Worm (Caenorhabditis elegans): ENCODE results near the gene F37C12.18.

DNA sequence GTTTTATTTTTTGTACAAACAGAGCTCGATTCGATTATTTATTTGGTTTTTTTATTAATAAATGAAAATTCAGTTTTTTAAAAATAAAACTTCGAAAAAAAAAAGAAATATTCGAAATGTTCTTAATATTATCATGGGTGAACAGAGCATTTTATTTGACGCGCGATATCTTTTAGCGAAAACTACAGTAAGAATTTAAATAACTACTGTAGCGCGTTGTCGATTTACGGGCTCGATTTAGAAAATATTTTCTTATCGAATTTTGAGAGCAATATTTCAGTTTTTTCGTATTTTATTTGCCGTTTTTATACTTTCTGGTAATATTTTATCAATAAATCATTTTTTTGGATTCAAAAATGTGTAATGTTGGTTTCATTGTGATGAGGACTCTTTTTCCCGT, 25.9 kb upstream of the F37C12.18 start:
- TF ChIP-seq flt-1 (GFP tag; IDR thresholded peaks at IDR 0.05) = no peak
- TF ChIP-seq ztf-29 (GFP tag; IDR thresholded peaks at IDR 0.05) = no peak
- TF ChIP-seq T22C8.4 (GFP tag; IDR thresholded peaks at IDR 0.05) = no peak
- no peak for TF ChIP-seq tab-1 (GFP tag; IDR thresholded peaks at IDR 0.05)
- TF ChIP-seq ztf-23 (GFP tag; IDR thresholded peaks at IDR 0.05) = no peak
- no peak for TF ChIP-seq klf-2 (GFP tag; conservative IDR thresholded peaks at IDR 0.05)
- no peak for TF ChIP-seq med-1 (GFP tag; optimal IDR thresholded peaks at IDR 0.05; ENCODE audit: insufficient read depth)
- no peak for TF ChIP-seq ref-1 (GFP tag; conservative IDR thresholded peaks at IDR 0.05)

All from whole organism, midembryonic.